Fruit fly (Drosophila melanogaster) S2 (cell line): ENCODE results near the gene ato.

ENCODE experiments used
- CG8478 ChIP-seq: fragments of >200 bp; optimal IDR thresholded peaks from 2 replicates; lab custom pipeline; 2018
- CTCF ChIP-seq, 2 experiments: fragments of >200 bp; optimal IDR thresholded peaks; 2 replicates each; lab custom pipeline; 2018

- no peak for TF ChIP-seq CG8478
- no peak for TF ChIP-seq CTCF (optimal IDR thresholded peaks at IDR 0.05; lab: Kevin White, UChicago)
Observed at dm6 chr3R:8312037-8312436, 34.2 kb downstream of the ato start, which contains the start of the genes CG11694 and CG11698.
